Fruit fly (Drosophila melanogaster): ENCODE measurements around the gene Srp68.

The Srp68 gene

DNA sequence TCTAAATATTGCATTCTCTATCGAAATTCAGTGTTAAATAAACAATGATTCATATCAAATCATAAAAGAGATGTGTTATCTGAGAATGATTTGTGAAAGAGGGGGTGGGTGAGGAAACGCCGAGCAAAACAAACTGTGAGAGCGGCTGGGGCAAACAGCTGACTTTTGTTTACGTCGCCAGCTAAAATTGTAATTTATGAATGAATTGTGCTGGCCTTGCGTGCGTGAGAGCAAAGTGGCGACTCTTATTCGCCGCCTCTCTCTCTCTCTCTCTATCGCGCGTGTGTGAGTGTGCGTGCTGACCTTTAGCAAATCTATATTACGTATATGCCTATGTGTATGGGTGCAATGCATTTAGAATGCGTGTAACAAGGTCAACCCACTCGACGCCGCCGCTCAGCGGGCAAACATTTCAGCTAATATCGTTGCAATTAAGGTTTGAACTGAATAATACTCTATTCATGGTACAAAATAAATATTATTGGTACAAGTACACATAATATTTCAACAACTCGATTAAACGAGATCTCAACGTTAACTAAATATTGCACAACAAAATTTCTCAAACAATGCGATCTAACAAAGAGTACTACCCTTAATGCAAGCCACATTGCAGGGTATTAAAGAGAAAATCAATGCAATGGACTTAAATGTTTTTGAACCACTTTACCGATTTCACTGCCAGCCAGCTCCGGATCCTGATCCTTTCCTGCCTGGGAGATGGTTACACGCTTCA is 4.0 kb downstream of the Srp68 start (continued):
- TF ChIP-seq sug (tag; optimal IDR thresholded peaks at IDR 0.05) (peak; percentile 15), CG14860 (GFP tag; IDR thresholded peaks at IDR 0.05; ENCODE audit: partially characterized antibody) (0 out of 3 replicates have a peak, but pooled peaks have one; percentile 36), Med (GFP tag) (peak; percentile 26), Ssrp (tag; optimal IDR thresholded peaks at IDR 0.05) (peak; percentile 1), CG14441 (GFP tag; IDR thresholded peaks at IDR 0.05) (peak; percentile 42; the same call in 1 of the 2 replicates), vvl (GFP tag; IDR thresholded peaks at IDR 0.05) (peak; percentile 24; the same call in 1 of the 2 replicates), chm (GFP tag; IDR thresholded peaks at IDR 0.05) (0 out of 2 replicates have a peak, but pooled peaks have one; percentile 54), CG30431 (GFP tag; optimal IDR thresholded peaks at IDR 0.05) (no peak), sim (GFP tag; IDR thresholded peaks at IDR 0.05) (no peak), CG2712 (tag; optimal IDR thresholded peaks at IDR 0.05) (peak; percentile 51), E2f1 (GFP tag; IDR thresholded peaks at IDR 0.05) (0 out of 2 replicates have a peak, but pooled peaks have one; percentile 14), CG4328 (GFP tag; optimal IDR thresholded peaks at IDR 0.05) (no peak), cas (GFP tag; IDR thresholded peaks at IDR 0.05) (no peak), Drgx (GFP tag; IDR thresholded peaks at IDR 0.05) (peak; percentile 73), CG10366 (GFP tag; IDR thresholded peaks at IDR 0.05) (peak; percentile 36; the same call in 1 of the 2 replicates), ci (GFP tag; IDR thresholded peaks at IDR 0.05) (peak; percentile 63), cwo (GFP tag; optimal IDR thresholded peaks at IDR 0.05) (no peak), CG6272 (GFP tag; IDR thresholded peaks at IDR 0.05) (no peak), CG18764 (GFP tag; optimal IDR thresholded peaks at IDR 0.05) (no peak), bsh (GFP tag; optimal IDR thresholded peaks at IDR 0.05) (peak in 1 of 2 experiments; percentile 47), Ptx1 (GFP tag; IDR thresholded peaks at IDR 0.05) (peak; percentile 63), chif (GFP tag; optimal IDR thresholded peaks at IDR 0.05) (peak in 1 of 2 experiments; percentile 21), Eip74EF (GFP tag; optimal IDR thresholded peaks at IDR 0.05) (peak in 1 of 2 experiments; percentile 41), CG12391 (tag; optimal IDR thresholded peaks at IDR 0.05) (peak; percentile 9), sob (GFP tag; IDR thresholded peaks at IDR 0.05) (peak; percentile 21; the same call in 1 of the 2 replicates), emc (GFP tag; optimal IDR thresholded peaks at IDR 0.05) (no peak), CG34422 (GFP tag; IDR thresholded peaks at IDR 0.05) (peak; percentile 84; the same call in 1 of the 3 replicates), CG5953 (GFP tag; IDR thresholded peaks at IDR 0.05) (0 out of 2 replicates have a peak, but pooled peaks have one; percentile 24), ttk (GFP tag; IDR thresholded peaks at IDR 0.05) (peak; percentile 51), salm (tag; optimal IDR thresholded peaks at IDR 0.05) (no peak), nmo (GFP tag; optimal IDR thresholded peaks at IDR 0.05) (peak; percentile 22), CG15514 (GFP tag; optimal IDR thresholded peaks at IDR 0.05) (peak; percentile 19), CG2678 (tag; optimal IDR thresholded peaks at IDR 0.05) (no peak), Dll (GFP tag; IDR thresholded peaks at IDR 0.05; ENCODE audit: partially characterized antibody) (peak; percentile 71), Doc3 (GFP tag; IDR thresholded peaks at IDR 0.05; ENCODE audit: partially characterized antibody) (peak; percentile 44; the same call in 1 of the 3 replicates), lab (GFP tag; optimal IDR thresholded peaks at IDR 0.05) (no peak), CG10147 (GFP tag; optimal IDR thresholded peaks at IDR 0.05) (no peak), Bgb (GFP tag; IDR thresholded peaks at IDR 0.05; ENCODE audit: partially characterized antibody) (no peak), MESR4 (GFP tag; optimal IDR thresholded peaks at IDR 0.05) (no peak), CG7786 (GFP tag; optimal IDR thresholded peaks at IDR 0.05) (no peak), seq (GFP tag; IDR thresholded peaks at IDR 0.05) (no peak), sr (GFP tag; IDR thresholded peaks at IDR 0.05) (no peak), CG10654 (GFP tag; optimal IDR thresholded peaks at IDR 0.05) (no peak), ems (GFP tag; optimal IDR thresholded peaks at IDR 0.05) (no peak), zen2 (GFP tag; IDR thresholded peaks at IDR 0.05; ENCODE audit: partially characterized antibody) (peak; percentile 17; the same call in 1 of the 3 replicates), ase (GFP tag; IDR thresholded peaks at IDR 0.05) (peak; percentile 30; the same call in 1 of the 3 replicates), sens (GFP tag) (peak; percentile 85), sisA (GFP tag; IDR thresholded peaks at IDR 0.05) (peak; percentile 33; the same call in 1 of the 2 replicates)
